Fruit fly (Drosophila melanogaster): Measurements from ENCODE around the gene rdgA.
A peak's percentile ranks its signal among the peaks of the same experiment; 100 is the strongest.

Gene rdgA

DNA sequence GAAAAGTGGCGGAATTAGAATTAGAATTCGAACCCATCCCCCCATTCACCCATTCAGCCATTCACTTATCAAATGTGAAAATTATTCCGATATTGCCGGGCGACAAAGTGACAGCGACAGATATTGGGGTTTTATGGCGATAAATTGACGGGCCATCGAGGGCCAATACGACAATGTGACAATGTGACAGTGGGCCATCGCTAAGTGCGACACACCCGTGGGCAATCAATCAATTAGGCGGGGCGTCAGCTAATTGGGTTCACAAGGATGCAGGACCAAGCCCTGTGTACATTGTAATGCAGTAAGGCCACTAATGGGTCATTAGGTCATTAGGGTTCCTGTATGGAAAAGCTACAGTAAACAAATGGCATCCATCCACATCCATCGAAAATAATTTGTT lies 167.2 kb downstream of the rdgA start (continued):
- TF ChIP-seq CG12155 (GFP tag; optimal IDR thresholded peaks at IDR 0.05) (no peak), HLH3B (GFP tag; IDR thresholded peaks at IDR 0.05) (no peak), CG18262 (tag; optimal IDR thresholded peaks at IDR 0.05) (no peak), CG1647 (GFP tag; optimal IDR thresholded peaks at IDR 0.05) (no peak), Trl (optimal IDR thresholded peaks at IDR 0.05) (no peak), Trl (GFP tag; optimal IDR thresholded peaks at IDR 0.05) (no peak), ken (GFP tag; IDR thresholded peaks at IDR 0.05) (no peak), CG9876 (GFP tag; optimal IDR thresholded peaks at IDR 0.05) (no peak), ato (GFP tag; IDR thresholded peaks at IDR 0.05; ENCODE audit: partially characterized antibody) (no peak), Oaz (GFP tag; IDR thresholded peaks at IDR 0.05) (no peak), hkb (optimal IDR thresholded peaks at IDR 0.05) (no peak), hkb (GFP tag; IDR thresholded peaks at IDR 0.05) (no peak), CG17829 (tag; optimal IDR thresholded peaks at IDR 0.05) (no peak), CG8281 (tag; optimal IDR thresholded peaks at IDR 0.05) (peak; percentile 84), gfzf (GFP tag; optimal IDR thresholded peaks at IDR 0.05) (no peak), az2 (GFP tag; optimal IDR thresholded peaks at IDR 0.05) (no peak), seq (GFP tag; IDR thresholded peaks at IDR 0.05) (no peak), CG32532 (GFP tag; IDR thresholded peaks at IDR 0.05) (no peak), org-1 (GFP tag; optimal IDR thresholded peaks at IDR 0.05) (no peak), fd102C (GFP tag; optimal IDR thresholded peaks at IDR 0.05) (no peak), B-H2 (GFP tag; optimal IDR thresholded peaks at IDR 0.05) (no peak), Hsf (GFP tag; optimal IDR thresholded peaks at IDR 0.05) (no peak), Sox100B (GFP tag; optimal IDR thresholded peaks at IDR 0.05) (no peak), CG7271 (tag; optimal IDR thresholded peaks at IDR 0.05) (no peak), mirr (GFP tag; optimal IDR thresholded peaks at IDR 0.05) (peak; percentile 14), CG13296 (GFP tag; optimal IDR thresholded peaks at IDR 0.05) (no peak), ttk (GFP tag; IDR thresholded peaks at IDR 0.05) (no peak), CG12071 (GFP tag; optimal IDR thresholded peaks at IDR 0.05) (no peak), bsh (GFP tag; optimal IDR thresholded peaks at IDR 0.05) (no peak), CG9817 (tag; optimal IDR thresholded peaks at IDR 0.05) (no peak), CG12659 (GFP tag; optimal IDR thresholded peaks at IDR 0.05) (no peak), Hmr (GFP tag; optimal IDR thresholded peaks at IDR 0.05) (peak; percentile 21), run (tag; optimal IDR thresholded peaks at IDR 0.05) (no peak), Optix (GFP tag; IDR thresholded peaks at IDR 0.05) (no peak)

DNA sequence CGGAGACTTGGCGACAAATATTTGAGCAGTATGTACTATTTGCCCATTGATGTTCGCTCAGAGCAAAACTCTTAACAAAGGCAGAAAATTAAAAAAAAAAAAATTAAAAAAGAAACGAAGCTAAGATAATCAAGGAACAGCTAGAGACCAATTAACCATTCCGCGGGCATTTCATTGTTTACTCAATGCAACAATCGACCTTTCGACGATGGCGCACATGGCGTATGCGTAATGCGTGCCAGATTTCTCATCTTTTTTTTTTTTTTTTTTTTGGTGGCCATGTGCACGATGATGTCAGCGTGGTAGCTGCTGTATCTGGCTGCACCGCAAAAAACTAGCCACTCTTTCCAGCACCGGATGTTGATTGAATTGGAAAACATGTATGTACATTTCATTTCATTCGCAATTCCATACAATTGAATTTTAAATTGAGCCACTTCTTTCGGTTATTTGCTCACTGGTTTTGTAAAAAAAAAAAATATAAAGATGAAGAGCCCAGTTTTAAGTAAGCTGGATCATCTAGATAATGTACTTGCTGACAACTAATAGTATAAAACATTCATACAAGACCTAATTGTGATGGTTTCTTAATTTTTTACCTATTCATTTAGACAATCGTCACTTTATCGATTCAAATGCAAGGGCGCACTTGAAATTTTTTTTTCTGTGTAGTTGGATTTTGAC lies 168.9 kb downstream of the rdgA start:
- TF ChIP-seq dysf (GFP tag; IDR thresholded peaks at IDR 0.05) (0 out of 3 replicates have a peak, but pooled peaks have one; percentile 30), CG15269 (tag; optimal IDR thresholded peaks at IDR 0.05) (peak; percentile 5), CG31441 (GFP tag; IDR thresholded peaks at IDR 0.05) (peak; percentile 41; the same call in 1 of the 2 replicates), chif (GFP tag; optimal IDR thresholded peaks at IDR 0.05) (peak in 1 of 2 experiments; percentile 16), CG13287 (GFP tag; IDR thresholded peaks at IDR 0.05; ENCODE audit: partially characterized antibody) (no peak), Pdp1 (GFP tag; optimal IDR thresholded peaks at IDR 0.05) (peak in 1 of 2 experiments; percentile 2), C15 (GFP tag; IDR thresholded peaks at IDR 0.05) (no peak), H2.0 (GFP tag; IDR thresholded peaks at IDR 0.05) (0 out of 2 replicates have a peak, but pooled peaks have one; percentile 11), CG2678 (tag; optimal IDR thresholded peaks at IDR 0.05) (peak; percentile 35), CG1792 (GFP tag; optimal IDR thresholded peaks at IDR 0.05) (no peak), Dll (GFP tag; IDR thresholded peaks at IDR 0.05; ENCODE audit: partially characterized antibody) (no peak), CG8290 (GFP tag; optimal IDR thresholded peaks at IDR 0.05) (no peak), CG8290 (tag; optimal IDR thresholded peaks at IDR 0.05) (no peak), CG12391 (tag; optimal IDR thresholded peaks at IDR 0.05) (peak; percentile 11), cad (GFP tag; optimal IDR thresholded peaks at IDR 0.05) (no peak), fd96Cb (tag; optimal IDR thresholded peaks at IDR 0.05) (peak; percentile 11), NfI (GFP tag; optimal IDR thresholded peaks at IDR 0.05) (no peak), CG4617 (GFP tag; optimal IDR thresholded peaks at IDR 0.05; ENCODE audit: borderline replicate concordance) (no peak), Asciz (GFP tag; optimal IDR thresholded peaks at IDR 0.05) (no peak)

Data from whole organism, embryonic.